Worm (Caenorhabditis elegans): ENCODE results near the gene M163.7.

- TF ChIP-seq nhr-237 (tag; optimal IDR thresholded peaks at IDR 0.05): no peak
- TF ChIP-seq R02D3.7 (tag; optimal IDR thresholded peaks at IDR 0.05): no peak
- TF ChIP-seq nhr-102 (tag; optimal IDR thresholded peaks at IDR 0.05): no peak
- no peak for TF ChIP-seq jun-1 (tag; optimal IDR thresholded peaks at IDR 0.05)
- no peak for TF ChIP-seq T26A8.4 (GFP tag; IDR thresholded peaks at IDR 0.05)
- TF ChIP-seq nhr-42 (GFP tag; IDR thresholded peaks at IDR 0.05): no peak
- no peak for TF ChIP-seq ceh-82 (tag; optimal IDR thresholded peaks at IDR 0.05)
- no peak for TF ChIP-seq mdt-29 (GFP tag; IDR thresholded peaks at IDR 0.05)
- TF ChIP-seq mep-1 (tag; optimal IDR thresholded peaks at IDR 0.05): no peak
- no peak for TF ChIP-seq pqm-1 (tag; optimal IDR thresholded peaks at IDR 0.05)
- TF ChIP-seq Y48G9A.11 (GFP tag; IDR thresholded peaks at IDR 0.05): no peak
- TF ChIP-seq zag-1 (tag; optimal IDR thresholded peaks at IDR 0.05): no peak
- TF ChIP-seq lin-39 (tag; optimal IDR thresholded peaks at IDR 0.05): no peak
- TF ChIP-seq nhr-77 (tag; optimal IDR thresholded peaks at IDR 0.05): no peak
Measured at ce11 chrX:14512817-14513216, 48.2 kb downstream of the M163.7 start, which contains the start of gene fbxa-141.

Measured in whole organism, L4 larva.